Fruit fly (Drosophila melanogaster) whole organism, embryonic: ENCODE measurements around the gene CG14598.
A peak's percentile ranks its signal among the peaks of the same experiment; 100 is the strongest.

ENCODE experiments used
- B-H2 ChIP-seq: fragments of 200-800 bp; sonication (Bioruptor generic); optimal IDR thresholded peaks from 2 replicates; lab custom pipeline; 2018; ENCODE audit warnings: missing biosample characterization, mild to moderate bottlenecking, missing genetic modification characterization
- CG10654 ChIP-seq: fragments of 200-800 bp; sonication (Bioruptor generic); optimal IDR thresholded peaks from 2 replicates; lab custom pipeline; 2016; ENCODE audit warnings: missing biosample characterization, missing genetic modification characterization
- CG14050 ChIP-seq: fragments of 200-800 bp; sonication (Bioruptor generic); IDR thresholded peaks from 3 replicates; pipeline ENCODE4 v1.3.6; 2022; ENCODE audit warnings: missing biosample characterization, missing genetic modification characterization
- CG16863 ChIP-seq: fragments of 200-800 bp; sonication (Bioruptor generic); optimal IDR thresholded peaks from 3 replicates; lab custom pipeline; 2016; ENCODE audit warnings: missing biosample characterization, missing genetic modification characterization
- CG17829 ChIP-seq: fragments of 200-800 bp; optimal IDR thresholded peaks from 2 replicates; lab custom pipeline; 2019; ENCODE audit warnings: missing biosample characterization, mild to moderate bottlenecking, missing genetic modification characterization, moderate library complexity
- CG17912 ChIP-seq: fragments of 200-800 bp; sonication (Bioruptor generic); optimal IDR thresholded peaks from 2 replicates; lab custom pipeline; 2018; ENCODE audit warnings: missing biosample characterization, mild to moderate bottlenecking, missing genetic modification characterization
- CG30020 ChIP-seq: fragments of 200-800 bp; optimal IDR thresholded peaks from 2 replicates; lab custom pipeline; 2019; ENCODE audit warnings: missing biosample characterization, mild to moderate bottlenecking, missing genetic modification characterization, moderate library complexity
- CG31388 ChIP-seq: fragments of 200-800 bp; sonication (Bioruptor generic); optimal IDR thresholded peaks from 2 replicates; lab custom pipeline; 2016; ENCODE audit warnings: missing biosample characterization, missing genetic modification characterization
- CG6683 ChIP-seq: fragments of 200-800 bp; sonication (Bioruptor generic); optimal IDR thresholded peaks from 2 replicates; lab custom pipeline; 2017; ENCODE audit warnings: missing biosample characterization, mild to moderate bottlenecking, missing genetic modification characterization, missing genetic modification reagents
- CG6791 ChIP-seq: fragments of 200-800 bp; sonication (Bioruptor generic); IDR thresholded peaks from 3 replicates; pipeline ENCODE4 v1.3.6; 2022; ENCODE audit warnings: missing biosample characterization, missing genetic modification characterization; ENCODE audit not compliant: partially characterized antibody
- CG7556 ChIP-seq: fragments of 200-800 bp; sonication (Bioruptor generic); optimal IDR thresholded peaks from 2 replicates; lab custom pipeline; 2017; ENCODE audit warnings: missing biosample characterization, mild to moderate bottlenecking, missing genetic modification characterization
- CG7987 ChIP-seq: fragments of 200-800 bp; sonication (Bioruptor generic); optimal IDR thresholded peaks from 2 replicates; lab custom pipeline; 2018; ENCODE audit warnings: missing biosample characterization, mild to moderate bottlenecking, missing genetic modification characterization, moderate library complexity
- CTCF ChIP-seq: fragments of 200-800 bp; sonication (Bioruptor generic); optimal IDR thresholded peaks from 2 replicates; lab custom pipeline; 2017; ENCODE audit warnings: missing biosample characterization, mild to moderate bottlenecking, missing genetic modification characterization, moderate library complexity
- Dref ChIP-seq: fragments of 200-800 bp; sonication (Bioruptor generic); IDR thresholded peaks from 2 replicates; pipeline ENCODE4 v1.3.6; 2022; ENCODE audit warnings: missing biosample characterization, missing genetic modification characterization
- Drgx ChIP-seq: fragments of 200-800 bp; sonication (Bioruptor generic); IDR thresholded peaks from 2 replicates; pipeline ENCODE4 v1.3.6; 2022; ENCODE audit warnings: missing biosample characterization, missing genetic modification characterization
- Fer3 ChIP-seq: fragments of 200-800 bp; sonication (Bioruptor generic); optimal IDR thresholded peaks from 2 replicates; lab custom pipeline; 2018; ENCODE audit warnings: missing biosample characterization, mild to moderate bottlenecking, missing genetic modification characterization, moderate library complexity
- H15 ChIP-seq: fragments of 200-800 bp; sonication (Bioruptor generic); IDR thresholded peaks from 3 replicates; pipeline ENCODE4 v1.3.6; 2022; ENCODE audit warnings: missing biosample characterization, missing genetic modification characterization
- HHEX ChIP-seq: fragments of 200-800 bp; sonication (Bioruptor generic); optimal IDR thresholded peaks from 3 replicates; lab custom pipeline; 2017; ENCODE audit warnings: missing biosample characterization, mild to moderate bottlenecking, missing genetic modification characterization, missing genetic modification reagents
- HLH54F ChIP-seq: fragments of 200-800 bp; sonication (Bioruptor generic); optimal IDR thresholded peaks from 3 replicates; lab custom pipeline; 2016; ENCODE audit warnings: missing biosample characterization, missing genetic modification characterization
- NC2α ChIP-seq: fragments of 200-800 bp; sonication (Bioruptor generic); optimal IDR thresholded peaks from 2 replicates; lab custom pipeline; 2016; ENCODE audit warnings: missing biosample characterization, missing genetic modification characterization
- Poxn ChIP-seq: fragments of 200-800 bp; sonication (Bioruptor generic); IDR thresholded peaks from 2 replicates; pipeline ENCODE4 v1.3.6; 2022; ENCODE audit warnings: missing biosample characterization, missing genetic modification characterization
- Sin3A ChIP-seq: fragments of >200 bp; optimal IDR thresholded peaks from 2 replicates; lab custom pipeline; 2018
- Sox102F ChIP-seq: fragments of 200-800 bp; sonication (Bioruptor generic); optimal IDR thresholded peaks from 2 replicates; lab custom pipeline; 2018; ENCODE audit warnings: missing biosample characterization, mild to moderate bottlenecking, missing genetic modification characterization, moderate library complexity
- Sry-β ChIP-seq: fragments of 200-800 bp; sonication (Bioruptor generic); optimal IDR thresholded peaks from 2 replicates; lab custom pipeline; 2018; ENCODE audit warnings: missing biosample characterization, mild to moderate bottlenecking, missing genetic modification characterization, moderate library complexity
- ab ChIP-seq: fragments of 200-800 bp; sonication (Bioruptor generic); optimal IDR thresholded peaks from 2 replicates; lab custom pipeline; 2016; ENCODE audit warnings: missing biosample characterization, missing genetic modification characterization
- al ChIP-seq: fragments of 200-800 bp; sonication (Bioruptor generic); IDR thresholded peaks from 2 replicates; pipeline ENCODE4 v1.3.6; 2022; ENCODE audit warnings: missing biosample characterization, missing genetic modification characterization
- ato ChIP-seq: fragments of 200-800 bp; sonication (Bioruptor generic); IDR thresholded peaks from 2 replicates; pipeline ENCODE4 v1.3.6; 2022; ENCODE audit warnings: missing biosample characterization, missing genetic modification characterization; ENCODE audit not compliant: partially characterized antibody
- bowl ChIP-seq: fragments of 200-800 bp; sonication (Bioruptor generic); IDR thresholded peaks from 2 replicates; pipeline ENCODE4 v1.3.6; 2022; ENCODE audit warnings: missing biosample characterization, missing genetic modification characterization
- cas ChIP-seq: fragments of 200-800 bp; sonication (Bioruptor generic); IDR thresholded peaks from 2 replicates; pipeline ENCODE4 v1.3.6; 2022; ENCODE audit warnings: missing biosample characterization, missing genetic modification characterization
- chn ChIP-seq: fragments of 200-800 bp; sonication (Bioruptor generic); optimal IDR thresholded peaks from 2 replicates; lab custom pipeline; 2016; ENCODE audit warnings: missing biosample characterization, missing genetic modification characterization
- danr ChIP-seq: fragments of 200-800 bp; sonication (Bioruptor generic); IDR thresholded peaks from 2 replicates; pipeline ENCODE4 v1.3.6; 2022; ENCODE audit warnings: missing biosample characterization, missing genetic modification characterization
- dati ChIP-seq: fragments of 200-800 bp; sonication (Bioruptor generic); IDR thresholded peaks from 2 replicates; pipeline ENCODE4 v1.3.6; 2022; ENCODE audit warnings: missing biosample characterization, missing genetic modification characterization
- disco-r ChIP-seq: fragments of 200-800 bp; sonication (Bioruptor generic); optimal IDR thresholded peaks from 2 replicates; lab custom pipeline; 2016; ENCODE audit warnings: missing biosample characterization, missing genetic modification characterization
- dm ChIP-seq: fragments of 200-800 bp; sonication (Bioruptor generic); optimal IDR thresholded peaks from 3 replicates; lab custom pipeline; 2016; ENCODE audit warnings: missing biosample characterization, missing genetic modification characterization
- exex ChIP-seq: fragments of 200-800 bp; sonication (Bioruptor generic); optimal IDR thresholded peaks from 4 replicates; lab custom pipeline; 2018; ENCODE audit warnings: missing biosample characterization, mild to moderate bottlenecking, missing genetic modification characterization, moderate library complexity
- grn ChIP-seq: fragments of 200-800 bp; sonication (Bioruptor generic); optimal IDR thresholded peaks from 3 replicates; lab custom pipeline; 2017; ENCODE audit warnings: missing biosample characterization, missing genetic modification characterization
- h ChIP-seq: fragments of >200 bp; optimal IDR thresholded peaks from 2 replicates; lab custom pipeline; 2017
- jigr1 ChIP-seq: fragments of 200-800 bp; sonication (Bioruptor generic); IDR thresholded peaks from 3 replicates; pipeline ENCODE4 v1.3.6; 2022; ENCODE audit warnings: missing biosample characterization, missing genetic modification characterization
- ken ChIP-seq: fragments of 200-800 bp; sonication (Bioruptor generic); IDR thresholded peaks from 3 replicates; pipeline ENCODE4 v1.3.6; 2022; ENCODE audit warnings: missing biosample characterization, missing genetic modification characterization
- klu ChIP-seq: fragments of 200-800 bp; sonication (Bioruptor generic); IDR thresholded peaks from 2 replicates; pipeline ENCODE4 v1.3.6; 2022; ENCODE audit warnings: missing biosample characterization, missing genetic modification characterization
- nau ChIP-seq: fragments of 200-800 bp; sonication (Bioruptor generic); optimal IDR thresholded peaks from 3 replicates; lab custom pipeline; 2017; ENCODE audit warnings: missing biosample characterization, mild to moderate bottlenecking, missing genetic modification characterization, missing genetic modification reagents
- org-1 ChIP-seq: fragments of 200-800 bp; sonication (Bioruptor generic); optimal IDR thresholded peaks from 2 replicates; lab custom pipeline; 2017; ENCODE audit warnings: missing biosample characterization, missing genetic modification characterization
- phol ChIP-seq: fragments of 200-800 bp; sonication (Bioruptor generic); optimal IDR thresholded peaks from 3 replicates; lab custom pipeline; 2018; ENCODE audit warnings: missing biosample characterization, mild to moderate bottlenecking, missing genetic modification characterization, moderate library complexity
- repo ChIP-seq: fragments of 200-800 bp; sonication (Bioruptor generic); optimal IDR thresholded peaks from 2 replicates; lab custom pipeline; 2016; ENCODE audit warnings: missing biosample characterization, missing genetic modification characterization
- slbo ChIP-seq: fragments of 200-800 bp; sonication (Bioruptor generic); IDR thresholded peaks from 2 replicates; pipeline ENCODE4 v1.3.6; 2022; ENCODE audit warnings: missing biosample characterization, missing genetic modification characterization
- toy ChIP-seq: fragments of 200-800 bp; sonication (Bioruptor generic); IDR thresholded peaks from 2 replicates; pipeline ENCODE4 v1.3.6; 2022; ENCODE audit warnings: missing biosample characterization, missing genetic modification characterization
- twi ChIP-seq: fragments of 200-800 bp; optimal IDR thresholded peaks from 2 replicates; lab custom pipeline; 2019; ENCODE audit warnings: missing biosample characterization, mild to moderate bottlenecking, missing genetic modification characterization, moderate library complexity
- tx ChIP-seq: fragments of 200-800 bp; sonication (Bioruptor generic); optimal IDR thresholded peaks from 2 replicates; lab custom pipeline; 2016; ENCODE audit warnings: missing biosample characterization, missing genetic modification characterization
- unpg ChIP-seq: fragments of 200-800 bp; sonication (Bioruptor generic); optimal IDR thresholded peaks from 3 replicates; lab custom pipeline; 2018; ENCODE audit warnings: missing biosample characterization, mild to moderate bottlenecking, missing genetic modification characterization, moderate library complexity
- vfl ChIP-seq: fragments of 200-800 bp; sonication (Bioruptor generic); optimal IDR thresholded peaks from 2 replicates; lab custom pipeline; 2016; ENCODE audit warnings: missing biosample characterization, missing genetic modification characterization
- wdn ChIP-seq: fragments of 200-800 bp; sonication (Bioruptor generic); IDR thresholded peaks from 2 replicates; pipeline ENCODE4 v1.3.6; 2022; ENCODE audit warnings: missing biosample characterization, missing genetic modification characterization
- zen ChIP-seq: fragments of 200-800 bp; sonication (Bioruptor generic); optimal IDR thresholded peaks from 3 replicates; lab custom pipeline; 2018; ENCODE audit warnings: missing biosample characterization, mild to moderate bottlenecking, missing genetic modification characterization, moderate library complexity
- zen2 ChIP-seq: fragments of 200-800 bp; sonication (Bioruptor generic); IDR thresholded peaks from 3 replicates; pipeline ENCODE4 v1.3.6; 2022; ENCODE audit warnings: missing biosample characterization, missing genetic modification characterization; ENCODE audit not compliant: partially characterized antibody

CG14598 gene

DNA sequence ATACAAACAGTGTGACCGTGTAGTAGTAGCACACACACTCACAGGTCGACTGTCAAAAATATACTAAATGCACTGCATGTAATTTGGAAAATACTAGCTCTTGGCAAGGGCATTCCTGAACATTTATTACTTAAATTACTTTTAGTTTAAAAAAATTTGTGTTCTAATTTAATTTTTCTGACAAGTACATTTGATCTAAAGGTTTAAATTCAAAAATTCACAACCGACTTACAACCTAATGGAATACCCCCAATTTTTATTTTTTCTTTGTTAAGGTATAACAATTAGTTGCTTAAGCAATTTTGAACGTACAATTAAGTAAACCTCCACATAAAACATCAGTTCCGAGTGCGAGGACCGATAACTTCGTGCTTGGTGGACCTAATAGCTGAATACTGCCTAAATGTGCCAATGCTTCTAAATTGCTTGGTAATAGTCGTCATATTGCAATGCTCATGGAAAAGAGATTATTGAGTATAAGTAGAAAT lies 34.3 kb downstream of the CG14598 start, which contains the start of gene CG1142 (continued):
- TF ChIP-seq bowl (GFP tag; lab: Robert Waterston, UW), result peak; percentile 96
- peak; percentile 94 for TF ChIP-seq dm
- TF ChIP-seq vfl, result peak; percentile 94
- TF ChIP-seq zen (tag; lab: Kevin White, UChicago), result peak; percentile 100
- peak; percentile 45 for TF ChIP-seq Dref
- peak; percentile 72 for TF ChIP-seq grn (GFP tag; lab: Kevin White, UChicago)
- peak; percentile 96 for TF ChIP-seq CG16863 (GFP tag; lab: Kevin White, UChicago)
- no peak for TF ChIP-seq h (lab: Kevin White, UChicago)
- peak; percentile 96 for TF ChIP-seq CG17912 (GFP tag; lab: Kevin White, UChicago)
- peak; percentile 98 for TF ChIP-seq twi
- no peak for TF ChIP-seq ato (GFP tag; lab: Robert Waterston, UW)
- TF ChIP-seq CG31388 (GFP tag; lab: Kevin White, UChicago), result peak; percentile 96
- TF ChIP-seq ken (GFP tag; lab: Robert Waterston, UW), result peak; percentile 98
- TF ChIP-seq klu (GFP tag; lab: Robert Waterston, UW), result peak; percentile 95
- peak; percentile 98 for TF ChIP-seq CG7556
- TF ChIP-seq H15 (GFP tag; lab: Robert Waterston, UW), result peak; percentile 98
- peak; percentile 95 for TF ChIP-seq CG6683 (GFP tag; lab: Kevin White, UChicago)
- peak; percentile 72 for TF ChIP-seq Sry-β (GFP tag; lab: Kevin White, UChicago)
- peak; percentile 90 for TF ChIP-seq CG7987 (GFP tag; lab: Kevin White, UChicago)
- TF ChIP-seq al (GFP tag; lab: Robert Waterston, UW), result peak; percentile 96
- peak; percentile 91 for TF ChIP-seq repo
- TF ChIP-seq jigr1, result peak; percentile 92
- peak; percentile 91 for TF ChIP-seq exex (tag; lab: Kevin White, UChicago)
- TF ChIP-seq phol (tag; lab: Kevin White, UChicago), result peak; percentile 99
- TF ChIP-seq CG30020 (tag; lab: Kevin White, UChicago), result peak; percentile 90
- peak; percentile 99 for TF ChIP-seq Fer3 (tag; lab: Kevin White, UChicago)
- TF ChIP-seq dati (GFP tag; lab: Robert Waterston, UW), result peak; percentile 97
- TF ChIP-seq Drgx, result peak; percentile 98
- TF ChIP-seq zen2 (GFP tag; lab: Robert Waterston, UW), result no peak
- TF ChIP-seq Sin3A (lab: Kevin White, UChicago), result no peak
- TF ChIP-seq toy, result peak; percentile 96
- peak; percentile 98 for TF ChIP-seq HHEX (GFP tag; lab: Kevin White, UChicago)
- peak; percentile 25 for TF ChIP-seq ab (GFP tag; lab: Kevin White, UChicago)
- peak; percentile 98 for TF ChIP-seq CG14050 (GFP tag; lab: Robert Waterston, UW)
- TF ChIP-seq CG17829, result peak; percentile 100
- peak; percentile 93 for TF ChIP-seq tx
- TF ChIP-seq cas (GFP tag; lab: Robert Waterston, UW), result peak; percentile 96
- peak; percentile 97 for TF ChIP-seq disco-r (GFP tag; lab: Kevin White, UChicago)
- 0 out of 3 replicates have a peak, but pooled peaks have one; percentile 46 for TF ChIP-seq CG6791 (GFP tag; lab: Robert Waterston, UW)
- peak; percentile 73 for TF ChIP-seq CTCF (GFP tag; lab: Kevin White, UChicago)
- TF ChIP-seq nau (GFP tag; lab: Kevin White, UChicago), result peak; percentile 94
- peak; percentile 95 for TF ChIP-seq NC2α (GFP tag; lab: Kevin White, UChicago)
- peak; percentile 95 for TF ChIP-seq danr (GFP tag; lab: Robert Waterston, UW)
- TF ChIP-seq wdn (GFP tag; lab: Robert Waterston, UW), result peak; percentile 98
- TF ChIP-seq chn (GFP tag; lab: Kevin White, UChicago), result peak; percentile 95
- TF ChIP-seq CG10654 (GFP tag; lab: Kevin White, UChicago), result peak; percentile 98
- peak; percentile 92 for TF ChIP-seq Poxn (GFP tag; lab: Robert Waterston, UW)
- TF ChIP-seq slbo, result peak; percentile 98
- peak; percentile 97 for TF ChIP-seq B-H2 (GFP tag; lab: Kevin White, UChicago)
- peak; percentile 100 for TF ChIP-seq unpg (GFP tag; lab: Kevin White, UChicago)
- peak; percentile 95 for TF ChIP-seq HLH54F
- peak; percentile 96 for TF ChIP-seq org-1 (GFP tag; lab: Kevin White, UChicago)
- peak; percentile 99 for TF ChIP-seq Sox102F (GFP tag; lab: Kevin White, UChicago)
